In the genomic region with DNA sequence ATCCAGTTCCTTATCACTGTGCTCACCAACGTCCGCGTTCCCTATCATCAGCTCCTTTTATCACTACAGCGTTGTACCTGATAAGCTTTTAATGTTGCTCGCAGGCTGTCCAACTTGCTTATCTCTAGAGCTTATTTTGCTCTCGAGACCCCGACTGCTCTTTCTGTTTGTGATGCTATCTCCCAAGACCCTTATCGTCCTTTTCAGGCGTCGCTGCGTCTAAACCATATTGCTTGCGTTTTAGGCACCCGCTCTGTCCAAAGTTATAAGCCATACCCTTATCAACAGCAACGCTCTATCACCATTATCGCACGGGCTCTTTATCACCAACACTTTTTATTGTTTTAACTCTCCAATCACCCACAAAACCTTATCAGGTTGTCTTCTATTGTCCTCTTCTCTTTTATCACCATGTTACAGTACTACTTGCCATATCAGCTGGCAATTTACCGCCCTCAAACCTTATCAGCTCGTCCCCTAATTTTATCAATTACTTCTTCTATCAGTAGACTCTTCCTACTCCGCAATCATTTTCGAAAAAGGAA, we compare ENCODE assay signal across 6 worm cellular contexts.
TF ChIP-seq lines count a peak whose summit lies in the region.

No protein-coding gene starts in this region.

TF ChIP-seq in whole organism, L1 larva, 84 proteins besides CTCF, POLR2A, EP300 and RAD21 (continued from another document and continues in another):
- TF ChIP-seq pax-3 (tag; optimal IDR thresholded peaks at IDR 0.05; lab: Kevin White, UChicago): peak; percentile 90
- no peak for TF ChIP-seq unc-98 (GFP tag; IDR thresholded peaks at IDR 0.05; lab: Robert Waterston, UW)
- TF ChIP-seq dpl-1 (GFP tag; optimal IDR thresholded peaks at IDR 0.05; lab: Kevin White, UChicago): no peak
- TF ChIP-seq efl-1 (optimal IDR thresholded peaks at IDR 0.05; lab: Kevin White, UChicago): no peak
- peak in 1 of 2 experiments; percentile 80 for TF ChIP-seq efl-1 (GFP tag; optimal IDR thresholded peaks at IDR 0.05 in 1 of 2; lab: Kevin White, UChicago)
- TF ChIP-seq efl-3 (GFP tag; optimal IDR thresholded peaks at IDR 0.05; lab: Kevin White, UChicago): no peak
- TF ChIP-seq unc-86 (tag; optimal IDR thresholded peaks at IDR 0.05; lab: Kevin White, UChicago): no peak
- TF ChIP-seq snpc-4 (tag; optimal IDR thresholded peaks at IDR 0.05; lab: Kevin White, UChicago): no peak
- TF ChIP-seq sptf-1 (tag; optimal IDR thresholded peaks at IDR 0.05; lab: Kevin White, UChicago): no peak
- TF ChIP-seq skn-1 (tag; optimal IDR thresholded peaks at IDR 0.05; lab: Kevin White, UChicago): no peak
- TF ChIP-seq fkh-4 (tag; optimal IDR thresholded peaks at IDR 0.05; lab: Kevin White, UChicago; ENCODE audit: borderline replicate concordance): no peak
- TF ChIP-seq ceh-63 (GFP tag; optimal IDR thresholded peaks at IDR 0.05; lab: Kevin White, UChicago): no peak
- TF ChIP-seq ceh-8 (GFP tag; optimal IDR thresholded peaks at IDR 0.05; lab: Kevin White, UChicago): no peak
- no peak for TF ChIP-seq unc-62 (GFP tag; optimal IDR thresholded peaks at IDR 0.05; lab: Kevin White, UChicago)
- peak; percentile 100 for TF ChIP-seq elt-2 (tag; optimal IDR thresholded peaks at IDR 0.05; lab: Kevin White, UChicago)
- TF ChIP-seq lin-35 (GFP tag; optimal IDR thresholded peaks at IDR 0.05; lab: Kevin White, UChicago): peak in 1 of 2 experiments; percentile 60
- TF ChIP-seq hpl-2 (GFP tag; optimal IDR thresholded peaks at IDR 0.05; lab: Kevin White, UChicago): peak; percentile 34
- no peak for TF ChIP-seq Y116A8C.19 (tag; optimal IDR thresholded peaks at IDR 0.05; lab: Kevin White, UChicago; ENCODE audit: borderline replicate concordance)
- no peak for TF ChIP-seq ztf-11 (tag; optimal IDR thresholded peaks at IDR 0.05; lab: Kevin White, UChicago)
- no peak for TF ChIP-seq nhr-76 (tag; optimal IDR thresholded peaks at IDR 0.05; lab: Kevin White, UChicago)
- TF ChIP-seq mep-1 (tag; optimal IDR thresholded peaks at IDR 0.05; lab: Kevin White, UChicago): no peak

TF ChIP-seq in whole organism, L2 larva, 48 proteins besides CTCF, POLR2A, EP300 and RAD21 (continued from another document):
- TF ChIP-seq fos-1 (tag; optimal IDR thresholded peaks at IDR 0.05; lab: Kevin White, UChicago): peak; percentile 94
- TF ChIP-seq gmeb-1 (tag; optimal IDR thresholded peaks at IDR 0.05; lab: Kevin White, UChicago): peak; percentile 54
- TF ChIP-seq ztf-1 (GFP tag; conservative IDR thresholded peaks at IDR 0.05; lab: Robert Waterston, UW): no peak
- TF ChIP-seq Y55F3AM.14 (GFP tag; optimal IDR thresholded peaks at IDR 0.05; lab: Kevin White, UChicago): peak; percentile 31

TF ChIP-seq in whole organism, L3 larva, 47 proteins besides CTCF, POLR2A, EP300 and RAD21 (continued from another document and continues in another):
- TF ChIP-seq nhr-76 (tag; optimal IDR thresholded peaks at IDR 0.05; lab: Kevin White, UChicago) (no peak), jun-1 (tag; optimal IDR thresholded peaks at IDR 0.05; lab: Kevin White, UChicago) (peak; percentile 99), eor-1 (tag; optimal IDR thresholded peaks at IDR 0.05; lab: Kevin White, UChicago) (no peak), lsy-12 (tag; optimal IDR thresholded peaks at IDR 0.05; lab: Kevin White, UChicago) (peak; percentile 91), ceh-82 (tag; optimal IDR thresholded peaks at IDR 0.05; lab: Kevin White, UChicago) (no peak), elt-3 (tag; optimal IDR thresholded peaks at IDR 0.05; lab: Kevin White, UChicago) (no peak), ZK546.5 (tag; optimal IDR thresholded peaks at IDR 0.05; lab: Kevin White, UChicago) (no peak), nhr-23 (tag; optimal IDR thresholded peaks at IDR 0.05; lab: Kevin White, UChicago) (no peak), nhr-67 (tag; optimal IDR thresholded peaks at IDR 0.05; lab: Kevin White, UChicago) (no peak), ama-1 (optimal IDR thresholded peaks at IDR 0.05; lab: Kevin White, UChicago) (no peak), fkh-2 (tag; optimal IDR thresholded peaks at IDR 0.05; lab: Kevin White, UChicago) (no peak), unc-62 (GFP tag; optimal IDR thresholded peaks at IDR 0.05; lab: Kevin White, UChicago) (no peak), ztf-4 (tag; optimal IDR thresholded peaks at IDR 0.05; lab: Kevin White, UChicago) (no peak), nhr-77 (tag; optimal IDR thresholded peaks at IDR 0.05; lab: Kevin White, UChicago) (no peak), nhr-28 (tag; optimal IDR thresholded peaks at IDR 0.05; lab: Kevin White, UChicago) (no peak), sea-2 (GFP tag; optimal IDR thresholded peaks at IDR 0.05; lab: Kevin White, UChicago) (no peak), pqm-1 (tag; optimal IDR thresholded peaks at IDR 0.05; lab: Kevin White, UChicago) (peak; percentile 98), lin-39 (tag; optimal IDR thresholded peaks at IDR 0.05; lab: Kevin White, UChicago) (no peak), nhr-11 (tag; optimal IDR thresholded peaks at IDR 0.05; lab: Kevin White, UChicago) (no peak), skn-1 (tag; optimal IDR thresholded peaks at IDR 0.05; lab: Kevin White, UChicago) (no peak), nhr-43 (tag; optimal IDR thresholded peaks at IDR 0.05; lab: Kevin White, UChicago; ENCODE audit: poor library complexity, severe bottlenecking) (no peak), snpc-4 (tag; optimal IDR thresholded peaks at IDR 0.05; lab: Kevin White, UChicago) (no peak), ceh-9 (tag; optimal IDR thresholded peaks at IDR 0.05; lab: Kevin White, UChicago) (no peak), egl-27 (tag; optimal IDR thresholded peaks at IDR 0.05; lab: Kevin White, UChicago) (peak; percentile 93), ceh-16 (tag; optimal IDR thresholded peaks at IDR 0.05; lab: Kevin White, UChicago) (no peak), zag-1 (tag; optimal IDR thresholded peaks at IDR 0.05; lab: Kevin White, UChicago) (no peak), elt-2 (tag; optimal IDR thresholded peaks at IDR 0.05; lab: Kevin White, UChicago) (peak; percentile 100)

TF ChIP-seq in whole organism, L4 larva, 104 proteins besides CTCF, POLR2A, EP300 and RAD21 (continued from another document and continues in another):
- TF ChIP-seq egl-27 (tag; optimal IDR thresholded peaks at IDR 0.05; lab: Kevin White, UChicago) (no peak), T20F7.1 (GFP tag; optimal IDR thresholded peaks at IDR 0.05; lab: Kevin White, UChicago) (peak; percentile 81), F37D6.2 (tag; optimal IDR thresholded peaks at IDR 0.05; lab: Kevin White, UChicago) (no peak), pqm-1 (tag; optimal IDR thresholded peaks at IDR 0.05; lab: Kevin White, UChicago) (peak; percentile 100), zip-11 (GFP tag; IDR thresholded peaks at IDR 0.05; lab: Robert Waterston, UW) (no peak), nhr-77 (tag; optimal IDR thresholded peaks at IDR 0.05; lab: Kevin White, UChicago) (peak; percentile 86), spr-1 (tag; optimal IDR thresholded peaks at IDR 0.05; lab: Kevin White, UChicago) (peak; percentile 29), lin-1 (GFP tag; IDR thresholded peaks at IDR 0.05; lab: Robert Waterston, UW) (peak; percentile 98), ama-1 (optimal IDR thresholded peaks at IDR 0.05; lab: Kevin White, UChicago) (no peak), mep-1 (tag; optimal IDR thresholded peaks at IDR 0.05; lab: Kevin White, UChicago) (no peak), F26F4.8 (GFP tag; conservative IDR thresholded peaks at IDR 0.05; lab: Robert Waterston, UW) (no peak), nhr-11 (tag; optimal IDR thresholded peaks at IDR 0.05; lab: Kevin White, UChicago) (no peak), rbr-2 (tag; optimal IDR thresholded peaks at IDR 0.05; lab: Kevin White, UChicago) (no peak), lin-39 (tag; optimal IDR thresholded peaks at IDR 0.05; lab: Kevin White, UChicago) (no peak), dve-1 (tag; optimal IDR thresholded peaks at IDR 0.05; lab: Kevin White, UChicago; ENCODE audit: insufficient read depth) (peak; percentile 91), ces-1 (GFP tag; optimal IDR thresholded peaks at IDR 0.05; lab: Kevin White, UChicago) (no peak), arid-1 (GFP tag; conservative IDR thresholded peaks at IDR 0.05; lab: Robert Waterston, UW) (no peak), nhr-76 (tag; optimal IDR thresholded peaks at IDR 0.05; lab: Kevin White, UChicago) (no peak), cey-2 (tag; optimal IDR thresholded peaks at IDR 0.05; lab: Kevin White, UChicago; ENCODE audit: borderline replicate concordance, insufficient read depth) (peak; percentile 93), lin-38 (GFP tag; IDR thresholded peaks at IDR 0.05; lab: Robert Waterston, UW) (no peak; the same call in 1 of the 2 replicates), nhr-102 (tag; optimal IDR thresholded peaks at IDR 0.05; lab: Kevin White, UChicago) (peak; percentile 97), daf-12 (tag; optimal IDR thresholded peaks at IDR 0.05; lab: Kevin White, UChicago) (no peak), duxl-1 (tag; optimal IDR thresholded peaks at IDR 0.05; lab: Kevin White, UChicago; ENCODE audit: poor library complexity) (peak; percentile 77), unc-39 (tag; optimal IDR thresholded peaks at IDR 0.05; lab: Kevin White, UChicago) (no peak), egl-43 (GFP tag; IDR thresholded peaks at IDR 0.05; lab: Robert Waterston, UW) (no peak), dmd-6 (GFP tag; IDR thresholded peaks at IDR 0.05; lab: Robert Waterston, UW) (peak; percentile 96), hif-1 (tag; optimal IDR thresholded peaks at IDR 0.05; lab: Kevin White, UChicago) (no peak)

TF ChIP-seq in whole organism, late embryonic, 69 proteins besides CTCF, POLR2A, EP300 and RAD21 (continued from another document):
- TF ChIP-seq hlh-30 (tag; optimal IDR thresholded peaks at IDR 0.05; lab: Kevin White, UChicago; ENCODE audit: insufficient read depth): no peak
- TF ChIP-seq unc-55 (GFP tag; optimal IDR thresholded peaks at IDR 0.05; lab: Kevin White, UChicago): no peak
- TF ChIP-seq ahr-1 (tag; optimal IDR thresholded peaks at IDR 0.05; lab: Kevin White, UChicago): no peak
- TF ChIP-seq gmeb-2 (tag; optimal IDR thresholded peaks at IDR 0.05; lab: Kevin White, UChicago): no peak
- no peak for TF ChIP-seq syd-9 (tag; optimal IDR thresholded peaks at IDR 0.05; lab: Kevin White, UChicago)
- TF ChIP-seq ets-4 (tag; optimal IDR thresholded peaks at IDR 0.05; lab: Kevin White, UChicago): peak; percentile 57
- no peak for TF ChIP-seq ceh-24 (tag; optimal IDR thresholded peaks at IDR 0.05; lab: Kevin White, UChicago)
- no peak for TF ChIP-seq ceh-6 (GFP tag; optimal IDR thresholded peaks at IDR 0.05; lab: Kevin White, UChicago)
- no peak for TF ChIP-seq Y22D7AL.16 (tag; optimal IDR thresholded peaks at IDR 0.05; lab: Kevin White, UChicago)
- peak; percentile 36 for TF ChIP-seq elt-4 (tag; optimal IDR thresholded peaks at IDR 0.05; lab: Kevin White, UChicago)
- TF ChIP-seq ztf-16 (tag; optimal IDR thresholded peaks at IDR 0.05; lab: Kevin White, UChicago): no peak
- TF ChIP-seq ttx-3 (tag; optimal IDR thresholded peaks at IDR 0.05; lab: Kevin White, UChicago): no peak
- TF ChIP-seq tbx-2 (tag; optimal IDR thresholded peaks at IDR 0.05; lab: Kevin White, UChicago): no peak
- no peak for TF ChIP-seq tbx-7 (tag; optimal IDR thresholded peaks at IDR 0.05; lab: Kevin White, UChicago)
- TF ChIP-seq pat-9 (tag; optimal IDR thresholded peaks at IDR 0.05; lab: Kevin White, UChicago): no peak

TF ChIP-seq in whole organism, young adult, 124 proteins besides CTCF, POLR2A, EP300 and RAD21 (continued from another document):
- TF ChIP-seq attf-5 (GFP tag; optimal IDR thresholded peaks at IDR 0.05; lab: Kevin White, UChicago) (peak; percentile 3), nfya-2 (GFP tag; IDR thresholded peaks at IDR 0.05; lab: Robert Waterston, UW) (no peak), nhr-90 (tag; optimal IDR thresholded peaks at IDR 0.05; lab: Kevin White, UChicago) (peak; percentile 97), repo-1 (tag; optimal IDR thresholded peaks at IDR 0.05; lab: Kevin White, UChicago) (peak; percentile 76), let-526 (GFP tag; IDR thresholded peaks at IDR 0.05; lab: Robert Waterston, UW) (0 out of 2 replicates have a peak, but pooled peaks have one; percentile 17), ztf-22 (GFP tag; optimal IDR thresholded peaks at IDR 0.05; lab: Kevin White, UChicago) (peak; percentile 100), nhr-80 (tag; optimal IDR thresholded peaks at IDR 0.05; lab: Kevin White, UChicago) (peak; percentile 100), sptf-2 (GFP tag; optimal IDR thresholded peaks at IDR 0.05; lab: Kevin White, UChicago) (peak; percentile 64), unc-62 (GFP tag; optimal IDR thresholded peaks at IDR 0.05; lab: Kevin White, UChicago) (peak; percentile 78), ztf-3 (GFP tag; optimal IDR thresholded peaks at IDR 0.05; lab: Kevin White, UChicago) (peak; percentile 80), snpc-1.3 (tag; optimal IDR thresholded peaks at IDR 0.05; lab: Kevin White, UChicago; ENCODE audit: insufficient read depth) (no peak), nfyb-1 (GFP tag; IDR thresholded peaks at IDR 0.05; lab: Robert Waterston, UW) (peak; percentile 91), dpl-1 (GFP tag; optimal IDR thresholded peaks at IDR 0.05; lab: Kevin White, UChicago) (no peak), Y56A3A.18 (GFP tag; IDR thresholded peaks at IDR 0.05; lab: Robert Waterston, UW) (peak; percentile 51; the same call in 1 of the 2 replicates), tlf-1 (GFP tag; optimal IDR thresholded peaks at IDR 0.05; lab: Kevin White, UChicago) (peak; percentile 84), ztf-18 (tag; optimal IDR thresholded peaks at IDR 0.05; lab: Kevin White, UChicago) (peak; percentile 12), T07F8.4 (tag; optimal IDR thresholded peaks at IDR 0.05; lab: Kevin White, UChicago) (no peak), F22D6.2 (tag; optimal IDR thresholded peaks at IDR 0.05; lab: Kevin White, UChicago) (peak; percentile 86), K11D2.4 (GFP tag; IDR thresholded peaks at IDR 0.05; lab: Robert Waterston, UW) (0 out of 2 replicates have a peak, but pooled peaks have one; percentile 20), atf-7 (tag; optimal IDR thresholded peaks at IDR 0.05; lab: Kevin White, UChicago) (peak; percentile 99), C06A6.2 (GFP tag; conservative IDR thresholded peaks at IDR 0.05; lab: Robert Waterston, UW) (peak; percentile 61), athp-1 (tag; optimal IDR thresholded peaks at IDR 0.05; lab: Kevin White, UChicago) (no peak), tbp1 (GFP tag; optimal IDR thresholded peaks at IDR 0.05; lab: Kevin White, UChicago) (peak; percentile 65)
